Worm (Caenorhabditis elegans) whole organism, L4 larva: Measurements from ENCODE around the gene F53F4.12.

Experiments
- F49E8.2 ChIP-seq: sonication (generic microtip); optimal IDR thresholded peaks from 2 replicates; lab custom pipeline; 2016; ENCODE audit warnings: missing compliant biosample characterization, mild to moderate bottlenecking, missing genetic modification characterization, borderline replicate concordance
- R02D3.7 ChIP-seq: fragments of 150-350 bp; sonication (generic microtip); optimal IDR thresholded peaks from 3 replicates; lab custom pipeline; 2014; ENCODE audit warnings: missing biosample characterization, missing genetic modification characterization
- T26A8.4 ChIP-seq: fragments of 200-800 bp; sonication (Bioruptor generic); IDR thresholded peaks from 2 replicates; pipeline ENCODE4 v1.3.6; 2022; ENCODE audit warnings: missing genetic modification characterization, missing compliant biosample characterization
- Y105C5A.15 ChIP-seq: fragments of 200-800 bp; sonication (Bioruptor generic); IDR thresholded peaks from 2 replicates; pipeline ENCODE4 v1.3.6; 2022; ENCODE audit warnings: missing genetic modification characterization, missing compliant biosample characterization
- Y5F2A.4 ChIP-seq: fragments of 200-800 bp; sonication (Bioruptor generic); optimal IDR thresholded peaks from 2 replicates; lab custom pipeline; 2018; ENCODE audit warnings: mild to moderate bottlenecking, missing genetic modification characterization, missing compliant biosample characterization
- Y75B8A.6 ChIP-seq: fragments of 200-800 bp; sonication (Bioruptor generic); IDR thresholded peaks from 2 replicates; pipeline ENCODE4 v1.3.6; 2022; ENCODE audit warnings: missing genetic modification reagents, missing genetic modification characterization, missing compliant biosample characterization
- ZK337.2 ChIP-seq: fragments of 200-800 bp; sonication (Bioruptor generic); IDR thresholded peaks from 2 replicates; pipeline ENCODE4 v1.3.6; 2022; ENCODE audit warnings: missing genetic modification reagents, missing genetic modification characterization, missing compliant biosample characterization
- aha-1 ChIP-seq: fragments of 150-350 bp; peaks from one replicate; lab custom pipeline; 2014; ENCODE audit warnings: missing biosample characterization, missing genetic modification characterization
- arid-1 ChIP-seq: fragments of 200-800 bp; sonication (Bioruptor generic); conservative IDR thresholded peaks from 2 replicates; pipeline ENCODE4 v1.3.6; 2022; ENCODE audit warnings: missing genetic modification reagents, missing genetic modification characterization, missing compliant biosample characterization
- ceh-20 ChIP-seq: fragments of 200-800 bp; sonication (Bioruptor generic); IDR thresholded peaks from 2 replicates; pipeline ENCODE4 v1.3.6; 2022; ENCODE audit warnings: missing genetic modification reagents, missing genetic modification characterization, missing compliant biosample characterization
- ceh-62 ChIP-seq: sonication (generic microtip); optimal IDR thresholded peaks from 2 replicates; lab custom pipeline; 2017; ENCODE audit warnings: missing biosample characterization, missing genetic modification characterization
- ces-1 ChIP-seq: fragments of 150-350 bp; sonication (generic microtip); optimal IDR thresholded peaks from 4 replicates; lab custom pipeline; 2014; ENCODE audit warnings: missing biosample characterization, missing genetic modification reagents, missing genetic modification characterization
- cey-2 ChIP-seq: sonication (generic microtip); optimal IDR thresholded peaks from 3 replicates; lab custom pipeline; 2017; ENCODE audit warnings: missing genetic modification characterization, mild to moderate bottlenecking, missing compliant biosample characterization, antibody characterized with exemption, borderline replicate concordance; ENCODE audit not compliant: insufficient read depth
- daf-19 ChIP-seq: fragments of 200-800 bp; sonication (Bioruptor generic); conservative IDR thresholded peaks from 2 replicates; pipeline ENCODE4 v1.3.6; 2022; ENCODE audit warnings: missing genetic modification characterization, missing compliant biosample characterization
- dmd-6 ChIP-seq: fragments of 200-800 bp; sonication (Bioruptor generic); IDR thresholded peaks from 2 replicates; pipeline ENCODE4 v1.3.6; 2022; ENCODE audit warnings: missing genetic modification reagents, missing genetic modification characterization, missing compliant biosample characterization
- duxl-1 ChIP-seq: sonication (generic microtip); optimal IDR thresholded peaks from 2 replicates; lab custom pipeline; 2016; ENCODE audit warnings: mild to moderate bottlenecking, missing genetic modification characterization, moderate library complexity, missing compliant biosample characterization; ENCODE audit not compliant: poor library complexity
- dve-1 ChIP-seq: sonication (generic microtip); optimal IDR thresholded peaks from 2 replicates; lab custom pipeline; 2017; ENCODE audit warnings: antibody characterized with exemption, mild to moderate bottlenecking, missing genetic modification characterization, missing compliant biosample characterization; ENCODE audit not compliant: insufficient read depth
- egl-43 ChIP-seq: fragments of 200-800 bp; sonication (Bioruptor generic); IDR thresholded peaks from 2 replicates; pipeline ENCODE4 v1.3.6; 2022; ENCODE audit warnings: missing genetic modification reagents, missing genetic modification characterization, missing compliant biosample characterization
- fkh-10 ChIP-seq: fragments of 150-350 bp; optimal IDR thresholded peaks from 2 replicates; lab custom pipeline; 2014; ENCODE audit warnings: missing biosample characterization, missing genetic modification reagents, missing genetic modification characterization
- hif-1 ChIP-seq, 2 experiments: sonication (generic microtip); optimal IDR thresholded peaks; 2 replicates each; lab custom pipeline; 2016 to 2017; ENCODE audit warnings: missing compliant biosample characterization in 2 of 2, missing genetic modification characterization in 2 of 2, missing genetic modification reagents in 2 of 2, missing genotype in 2 of 2, mild to moderate bottlenecking in 1 of 2
- hlh-11 ChIP-seq: fragments of 200-800 bp; sonication (Bioruptor generic); optimal IDR thresholded peaks from 2 replicates; lab custom pipeline; 2018; ENCODE audit warnings: mild to moderate bottlenecking, missing genetic modification characterization, missing compliant biosample characterization
- jun-1 ChIP-seq: fragments of 150-350 bp; optimal IDR thresholded peaks from 2 replicates; lab custom pipeline; 2014; ENCODE audit warnings: missing biosample characterization, missing genetic modification reagents, missing genetic modification characterization
- lin-13 ChIP-seq: fragments of 150-350 bp; optimal IDR thresholded peaks from 2 replicates; lab custom pipeline; 2014; ENCODE audit warnings: missing biosample characterization, missing genetic modification reagents, missing genetic modification characterization
- lin-38 ChIP-seq: fragments of 200-800 bp; sonication (Bioruptor generic); IDR thresholded peaks from 2 replicates; pipeline ENCODE4 v1.3.6; 2022; ENCODE audit warnings: missing genetic modification reagents, missing genetic modification characterization, missing compliant biosample characterization
- madf-5 ChIP-seq, 2 experiments: fragments of 200-800 bp; sonication (Bioruptor generic); IDR thresholded peaks; 2 replicates each; pipeline ENCODE4 v1.3.6; 2022; ENCODE audit warnings: missing compliant biosample characterization in 2 of 2, missing genetic modification characterization in 2 of 2
- mdl-1 ChIP-seq, 2 experiments: fragments of 150-350 bp in 1 of 2; sonication (generic microtip) in 1 of 2; optimal IDR thresholded peaks; 2 replicates each; lab custom pipeline; 2014 to 2017; ENCODE audit warnings: missing biosample characterization in 2 of 2, missing genetic modification characterization in 2 of 2
- mdt-29 ChIP-seq: fragments of 200-800 bp; sonication (Bioruptor generic); IDR thresholded peaks from 2 replicates; pipeline ENCODE4 v1.3.6; 2022; ENCODE audit warnings: missing genetic modification reagents, missing genetic modification characterization, missing compliant biosample characterization
- mep-1 ChIP-seq: fragments of 150-350 bp; sonication (generic microtip); optimal IDR thresholded peaks from 3 replicates; lab custom pipeline; 2014; ENCODE audit warnings: missing biosample characterization, missing genetic modification characterization
- mes-2 ChIP-seq: sonication (generic microtip); optimal IDR thresholded peaks from 2 replicates; lab custom pipeline; 2016; ENCODE audit warnings: missing genotype, mild to moderate bottlenecking, missing genetic modification characterization, missing compliant biosample characterization; ENCODE audit not compliant: poor library complexity, severe bottlenecking
- mxl-3 ChIP-seq: fragments of 200-800 bp; sonication (Bioruptor generic); optimal IDR thresholded peaks from 2 replicates; lab custom pipeline; 2018; ENCODE audit warnings: mild to moderate bottlenecking, missing genetic modification characterization, missing compliant biosample characterization
- nhr-102 ChIP-seq: sonication (generic microtip); optimal IDR thresholded peaks from 2 replicates; lab custom pipeline; 2016; ENCODE audit warnings: mild to moderate bottlenecking, missing genetic modification characterization, moderate library complexity, missing compliant biosample characterization
- nhr-237 ChIP-seq: sonication (generic microtip); optimal IDR thresholded peaks from 2 replicates; lab custom pipeline; 2017; ENCODE audit warnings: missing biosample characterization, missing genetic modification characterization
- nhr-25 ChIP-seq: sonication (generic microtip); optimal IDR thresholded peaks from 2 replicates; lab custom pipeline; 2017; ENCODE audit warnings: missing genetic modification characterization, mild to moderate bottlenecking, missing compliant biosample characterization, antibody characterized with exemption, moderate library complexity, borderline replicate concordance; ENCODE audit not compliant: insufficient read depth
- nhr-6 ChIP-seq: fragments of 150-350 bp; optimal IDR thresholded peaks from 2 replicates; lab custom pipeline; 2014; ENCODE audit warnings: missing biosample characterization, missing genetic modification characterization
- pha-4 ChIP-seq, 2 experiments: fragments of 150-350 bp in 1 of 2; fragments of 200-800 bp in 1 of 2; sonication (Bioruptor generic) in 1 of 2; IDR thresholded peaks in 1 of 2; optimal IDR thresholded peaks in 1 of 2; 2 replicates each; pipeline versions ENCODE4 v1.3.6 to Lab custom; 2014 to 2022; ENCODE audit warnings: missing genetic modification characterization in 2 of 2, missing genetic modification reagents in 2 of 2, missing biosample characterization in 1 of 2, missing compliant biosample characterization in 1 of 2
- php-3 ChIP-seq: fragments of 200-800 bp; sonication (Bioruptor generic); IDR thresholded peaks from 2 replicates; pipeline ENCODE4 v1.3.6; 2022; ENCODE audit warnings: missing genetic modification reagents, missing genetic modification characterization, missing compliant biosample characterization
- saeg-2 ChIP-seq: fragments of 200-800 bp; sonication (Bioruptor generic); IDR thresholded peaks from 2 replicates; pipeline ENCODE4 v1.3.6; 2022; ENCODE audit warnings: missing genetic modification reagents, missing genetic modification characterization, missing compliant biosample characterization
- spr-1 ChIP-seq: sonication (generic microtip); optimal IDR thresholded peaks from 2 replicates; lab custom pipeline; 2016; ENCODE audit warnings: mild to moderate bottlenecking, missing genetic modification characterization, missing compliant biosample characterization
- tra-1 ChIP-seq: fragments of 200-800 bp; sonication (Bioruptor generic); IDR thresholded peaks from 2 replicates; pipeline ENCODE4 v1.3.6; 2022; ENCODE audit warnings: missing genetic modification reagents, missing genetic modification characterization, missing compliant biosample characterization
- unc-62 ChIP-seq, 3 experiments: fragments of 150-350 bp in 1 of 3; sonication (generic microtip); optimal IDR thresholded peaks in 2 of 3; peaks in 1 of 3; 1 replicate in 1 of 3; 2 replicates in 2 of 3; lab custom pipeline; 2014 to 2017; ENCODE audit warnings: missing biosample characterization in 3 of 3, missing genetic modification characterization in 3 of 3, missing genetic modification reagents in 3 of 3, missing genotype in 1 of 3
- zfp-2 ChIP-seq: sonication (generic microtip); optimal IDR thresholded peaks from 2 replicates; lab custom pipeline; 2016; ENCODE audit warnings: mild to moderate bottlenecking, missing genetic modification characterization, missing compliant biosample characterization
- ztf-7 ChIP-seq: fragments of 150-350 bp; optimal IDR thresholded peaks from 2 replicates; lab custom pipeline; 2014; ENCODE audit warnings: missing biosample characterization, missing genetic modification characterization

F53F4.12 gene

ce11 chrV:13656346-13657254 is 30.8 kb downstream of the F53F4.12 start (continued):
- TF ChIP-seq ztf-7 (no peak), dmd-6 (GFP tag; lab: Robert Waterston, UW) (peak; percentile 86), egl-43 (GFP tag; lab: Robert Waterston, UW) (no peak), Y105C5A.15 (GFP tag; lab: Robert Waterston, UW) (0 out of 2 replicates have a peak, but pooled peaks have one; percentile 44), zfp-2 (tag; lab: Kevin White, UChicago) (no peak), Y75B8A.6 (GFP tag; lab: Robert Waterston, UW) (0 out of 2 replicates have a peak, but pooled peaks have one; percentile 20), jun-1 (tag; lab: Kevin White, UChicago) (peak; percentile 5), ZK337.2 (0 out of 2 replicates have a peak, but pooled peaks have one; percentile 2), F49E8.2 (tag; lab: Kevin White, UChicago) (no peak), ceh-20 (GFP tag; lab: Robert Waterston, UW) (peak; percentile 57; the same call in 1 of the 2 replicates), nhr-6 (tag; lab: Kevin White, UChicago) (peak; percentile 56), php-3 (peak; percentile 82), madf-5 (GFP tag; IDR thresholded peaks at IDR 0.05; lab: Robert Waterston, UW) (no peak), duxl-1 (tag; lab: Kevin White, UChicago) (peak; percentile 8), ceh-62 (tag; lab: Kevin White, UChicago) (no peak), nhr-25 (tag; lab: Kevin White, UChicago) (peak; percentile 57), nhr-237 (tag; lab: Kevin White, UChicago) (no peak), R02D3.7 (no peak), lin-38 (peak; percentile 6; the same call in 1 of the 2 replicates), mxl-3 (GFP tag; lab: Kevin White, UChicago) (peak; percentile 94), aha-1 (tag; lab: Kevin White, UChicago) (peak; percentile 99), daf-19 (GFP tag; lab: Robert Waterston, UW) (no peak), hlh-11 (tag; lab: Kevin White, UChicago) (peak; percentile 96), lin-13 (peak; percentile 77), hif-1 (tag; optimal IDR thresholded peaks at IDR 0.05; lab: Kevin White, UChicago) (peak; percentile 6 to 44), saeg-2 (GFP tag; lab: Robert Waterston, UW) (peak; percentile 52), T26A8.4 (peak; percentile 38; the same call in 1 of the 2 replicates), dve-1 (tag; lab: Kevin White, UChicago) (peak; percentile 93), ces-1 (no peak), cey-2 (tag; lab: Kevin White, UChicago) (peak; percentile 77), unc-62 (GFP tag; optimal IDR thresholded peaks at IDR 0.05 in 1 of 2; lab: Kevin White, UChicago) (peak in 1 of 2 experiments; percentile 92), unc-62 (tag; optimal IDR thresholded peaks at IDR 0.05; lab: Kevin White, UChicago) (no peak), Y5F2A.4 (GFP tag; lab: Kevin White, UChicago) (peak; percentile 10), nhr-102 (tag; lab: Kevin White, UChicago) (peak; percentile 86), spr-1 (peak; percentile 9), mes-2 (peak; percentile 41), mep-1 (peak; percentile 80), arid-1 (GFP tag; lab: Robert Waterston, UW) (no peak; the same call in 1 of the 2 replicates), tra-1 (GFP tag; lab: Robert Waterston, UW) (peak; percentile 78; the same call in 1 of the 2 replicates), mdl-1 (tag; optimal IDR thresholded peaks at IDR 0.05; lab: Kevin White, UChicago) (peak; percentile 72 to 93), mdt-29 (peak; percentile 74), fkh-10 (GFP tag; lab: Kevin White, UChicago) (no peak), pha-4 (GFP tag; IDR thresholded peaks at IDR 0.05; lab: Robert Waterston, UW) (peak; percentile 14), pha-4 (tag; optimal IDR thresholded peaks at IDR 0.05; lab: Kevin White, UChicago) (no peak)
